Fruit fly (Drosophila melanogaster): ENCODE data around the gene Nazo.
A peak's percentile ranks its signal among the peaks of the same experiment; 100 is the strongest.

The Nazo gene

dm6 chr3R:8250166-8250733, 37.4 kb upstream of the Nazo start, which contains the start of gene mtg:
Gene mtg, plus strand, starts transcription at chr3R:8250497.
- TF ChIP-seq brk (GFP tag; optimal IDR thresholded peaks at IDR 0.05): no peak
- no peak for TF ChIP-seq Mio (GFP tag; optimal IDR thresholded peaks at IDR 0.05)
- no peak for TF ChIP-seq rgr (GFP tag; optimal IDR thresholded peaks at IDR 0.05)
- no peak for TF ChIP-seq ey (GFP tag; optimal IDR thresholded peaks at IDR 0.05)
- TF ChIP-seq Rel (GFP tag; optimal IDR thresholded peaks at IDR 0.05): no peak
- no peak for TF ChIP-seq Rel (tag; optimal IDR thresholded peaks at IDR 0.05)
- TF ChIP-seq dmrt93B (GFP tag; optimal IDR thresholded peaks at IDR 0.05): no peak
- TF ChIP-seq sage (GFP tag; optimal IDR thresholded peaks at IDR 0.05): no peak
- no peak for TF ChIP-seq Hr83 (GFP tag; optimal IDR thresholded peaks at IDR 0.05; ENCODE audit: poor library complexity, severe bottlenecking)
- TF ChIP-seq Sp1 (GFP tag; optimal IDR thresholded peaks at IDR 0.05): no peak
- no peak for TF ChIP-seq Dfd (GFP tag; optimal IDR thresholded peaks at IDR 0.05)
- no peak for TF ChIP-seq dl (GFP tag; optimal IDR thresholded peaks at IDR 0.05; ENCODE audit: insufficient read depth in 1 of 2, partially characterized antibody in 2 of 2)
- TF ChIP-seq woc (GFP tag; optimal IDR thresholded peaks at IDR 0.05): no peak
- no peak for TF ChIP-seq foxo (GFP tag; optimal IDR thresholded peaks at IDR 0.05)
- TF ChIP-seq fru (GFP tag; optimal IDR thresholded peaks at IDR 0.05): no peak
- no peak for TF ChIP-seq GATAd (GFP tag; optimal IDR thresholded peaks at IDR 0.05)
- TF ChIP-seq usp (GFP tag; optimal IDR thresholded peaks at IDR 0.05): no peak
- TF ChIP-seq CG32264 (GFP tag; optimal IDR thresholded peaks at IDR 0.05): no peak
- TF ChIP-seq CrebA (GFP tag; optimal IDR thresholded peaks at IDR 0.05; ENCODE audit: borderline replicate concordance): no peak

- no peak for TF ChIP-seq rgr (GFP tag; optimal IDR thresholded peaks at IDR 0.05)
- TF ChIP-seq sv (GFP tag; optimal IDR thresholded peaks at IDR 0.05): no peak
- no peak for TF ChIP-seq CrebA (GFP tag; optimal IDR thresholded peaks at IDR 0.05; ENCODE audit: borderline replicate concordance)
- TF ChIP-seq Vsx2 (GFP tag; optimal IDR thresholded peaks at IDR 0.05; ENCODE audit: partially characterized antibody): no peak
- TF ChIP-seq OdsH (GFP tag; optimal IDR thresholded peaks at IDR 0.05): no peak
- no peak for TF ChIP-seq pan (optimal IDR thresholded peaks at IDR 0.05)
- no peak for TF ChIP-seq psq (GFP tag; optimal IDR thresholded peaks at IDR 0.05)
- no peak for TF ChIP-seq Hnf4 (GFP tag; optimal IDR thresholded peaks at IDR 0.05)
- no peak for TF ChIP-seq Dif (GFP tag; optimal IDR thresholded peaks at IDR 0.05; ENCODE audit: partially characterized antibody)
- TF ChIP-seq Myc (optimal IDR thresholded peaks at IDR 0.05): no peak
- TF ChIP-seq h (GFP tag; optimal IDR thresholded peaks at IDR 0.05): no peak
- no peak for TF ChIP-seq CG9705 (GFP tag; optimal IDR thresholded peaks at IDR 0.05)
- no peak for TF ChIP-seq Rel (GFP tag; optimal IDR thresholded peaks at IDR 0.05)
- TF ChIP-seq Rel (tag; optimal IDR thresholded peaks at IDR 0.05): no peak
- TF ChIP-seq woc (GFP tag; optimal IDR thresholded peaks at IDR 0.05): no peak
- TF ChIP-seq CG32264 (GFP tag; optimal IDR thresholded peaks at IDR 0.05): no peak
- TF ChIP-seq dsf (GFP tag; optimal IDR thresholded peaks at IDR 0.05; ENCODE audit: borderline replicate concordance): no peak
- TF ChIP-seq GATAd (GFP tag; optimal IDR thresholded peaks at IDR 0.05): no peak
These were observed 36.1 kb upstream of the Nazo start for dm6 chr3R:8251532-8251931.

dm6 chr3R:8254347-8254746, 33.3 kb upstream of the Nazo start:
- TF ChIP-seq CG9705 (GFP tag; optimal IDR thresholded peaks at IDR 0.05) (no peak), woc (GFP tag; optimal IDR thresholded peaks at IDR 0.05) (no peak), Hr83 (GFP tag; optimal IDR thresholded peaks at IDR 0.05; ENCODE audit: poor library complexity, severe bottlenecking) (no peak), pan (optimal IDR thresholded peaks at IDR 0.05) (no peak), dsf (GFP tag; optimal IDR thresholded peaks at IDR 0.05; ENCODE audit: borderline replicate concordance) (no peak), HLH106 (tag; optimal IDR thresholded peaks at IDR 0.05) (no peak), Abd-B (GFP tag; optimal IDR thresholded peaks at IDR 0.05) (no peak), sv (GFP tag; optimal IDR thresholded peaks at IDR 0.05) (no peak)

- TF ChIP-seq Dfd (GFP tag; optimal IDR thresholded peaks at IDR 0.05) (no peak), OdsH (GFP tag; optimal IDR thresholded peaks at IDR 0.05) (no peak)
These were observed 31.6 kb upstream of the Nazo start for dm6 chr3R:8256040-8256439.

dm6 chr3R:8261634-8262033, 26.0 kb upstream of the Nazo start:
- TF ChIP-seq Abd-B (GFP tag; optimal IDR thresholded peaks at IDR 0.05): no peak
- TF ChIP-seq Vsx2 (GFP tag; optimal IDR thresholded peaks at IDR 0.05; ENCODE audit: partially characterized antibody): peak; percentile 17
